Worm (Caenorhabditis elegans) whole organism, young adult: Measurements from ENCODE around the gene srxa-19.

Source experiments
- D2030.7 ChIP-seq: fragments of 200-800 bp; sonication (Bioruptor generic); IDR thresholded peaks from 2 replicates; pipeline ENCODE4 v1.3.6; 2022; ENCODE audit warnings: missing genetic modification reagents, missing genetic modification characterization, missing compliant biosample characterization
- F39B2.1 ChIP-seq: fragments of 200-800 bp; sonication (Bioruptor generic); IDR thresholded peaks from 2 replicates; pipeline ENCODE4 v1.3.6; 2022; ENCODE audit warnings: missing genetic modification reagents, missing genetic modification characterization, missing compliant biosample characterization
- F49E8.2 ChIP-seq: sonication (generic microtip); optimal IDR thresholded peaks from 3 replicates; lab custom pipeline; 2017; ENCODE audit warnings: missing genetic modification characterization, mild to moderate bottlenecking, missing compliant biosample characterization, antibody characterized with exemption, moderate library complexity; ENCODE audit not compliant: insufficient read depth
- K12H6.12 ChIP-seq: fragments of 200-800 bp; sonication (Bioruptor generic); optimal IDR thresholded peaks from 2 replicates; lab custom pipeline; 2018; ENCODE audit warnings: mild to moderate bottlenecking, missing genetic modification characterization, missing compliant biosample characterization
- Y53G8AR.9 ChIP-seq: fragments of 200-800 bp; sonication (Bioruptor generic); conservative IDR thresholded peaks from 2 replicates; pipeline ENCODE4 v1.3.6; 2022; ENCODE audit warnings: missing genetic modification reagents, missing genetic modification characterization, missing compliant biosample characterization
- ZK185.1 ChIP-seq: sonication (generic microtip); optimal IDR thresholded peaks from 2 replicates; lab custom pipeline; 2016; ENCODE audit warnings: mild to moderate bottlenecking, missing genetic modification characterization, missing compliant biosample characterization; ENCODE audit not compliant: poor library complexity, severe bottlenecking
- attf-5 ChIP-seq: fragments of 200-800 bp; sonication (Bioruptor generic); optimal IDR thresholded peaks from 2 replicates; lab custom pipeline; 2018; ENCODE audit warnings: mild to moderate bottlenecking, missing genetic modification characterization, missing compliant biosample characterization
- attf-6 ChIP-seq: fragments of 200-800 bp; sonication (Bioruptor generic); IDR thresholded peaks from 2 replicates; pipeline ENCODE4 v1.3.6; 2022; ENCODE audit warnings: missing genetic modification reagents, missing genetic modification characterization, missing compliant biosample characterization
- bed-1 ChIP-seq: fragments of 200-800 bp; sonication (Bioruptor generic); IDR thresholded peaks from 2 replicates; pipeline ENCODE4 v1.3.6; 2022; ENCODE audit warnings: missing genetic modification reagents, missing genetic modification characterization, missing compliant biosample characterization
- cebp-1 ChIP-seq, 2 experiments: fragments of 200-800 bp in 1 of 2; sonication (Bioruptor generic) in 1 of 2; sonication (generic microtip) in 1 of 2; IDR thresholded peaks in 1 of 2; optimal IDR thresholded peaks in 1 of 2; 2 replicates each; pipeline versions ENCODE4 v1.3.6 to Lab custom; 2017 to 2022; ENCODE audit warnings: missing compliant biosample characterization in 2 of 2, missing genetic modification characterization in 2 of 2, mild to moderate bottlenecking in 1 of 2, missing genetic modification reagents in 1 of 2, moderate library complexity in 1 of 2
- ceh-27 ChIP-seq: fragments of 200-800 bp; sonication (Bioruptor generic); optimal IDR thresholded peaks from 2 replicates; lab custom pipeline; 2018; ENCODE audit warnings: mild to moderate bottlenecking, missing genetic modification characterization, moderate library complexity, missing compliant biosample characterization
- ceh-40 ChIP-seq: fragments of 200-800 bp; sonication (Bioruptor generic); IDR thresholded peaks from 2 replicates; pipeline ENCODE4 v1.3.6; 2022; ENCODE audit warnings: missing genetic modification characterization, missing compliant biosample characterization
- dox-1 ChIP-seq: fragments of 200-800 bp; sonication (Bioruptor generic); IDR thresholded peaks from 2 replicates; pipeline ENCODE4 v1.3.6; 2022; ENCODE audit warnings: missing genetic modification reagents, missing genetic modification characterization, missing compliant biosample characterization
- egrh-3 ChIP-seq: fragments of 200-800 bp; sonication (Bioruptor generic); IDR thresholded peaks from 2 replicates; pipeline ENCODE4 v1.3.6; 2022; ENCODE audit warnings: missing genetic modification reagents, missing genetic modification characterization, missing compliant biosample characterization
- ekl-4 ChIP-seq: fragments of 200-800 bp; sonication (Bioruptor generic); IDR thresholded peaks from 2 replicates; pipeline ENCODE4 v1.3.6; 2022; ENCODE audit warnings: missing genetic modification reagents, missing genetic modification characterization, missing compliant biosample characterization
- hrde-1 ChIP-seq: sonication (generic microtip); optimal IDR thresholded peaks from 2 replicates; lab custom pipeline; 2016; ENCODE audit warnings: missing genetic modification characterization, mild to moderate bottlenecking, missing compliant biosample characterization, moderate library complexity, missing genotype, missing genetic modification reagents, borderline replicate concordance
- hsf-1 ChIP-seq: fragments of 200-800 bp; sonication (Bioruptor generic); IDR thresholded peaks from 2 replicates; pipeline ENCODE4 v1.3.6; 2022; ENCODE audit warnings: missing genetic modification reagents, missing genetic modification characterization, missing compliant biosample characterization
- lin-26 ChIP-seq: fragments of 200-800 bp; sonication (Bioruptor generic); IDR thresholded peaks from 2 replicates; pipeline ENCODE4 v1.3.6; 2022; ENCODE audit warnings: missing genetic modification reagents, missing genetic modification characterization, missing compliant biosample characterization
- madf-3 ChIP-seq: fragments of 200-800 bp; sonication (Bioruptor generic); IDR thresholded peaks from 2 replicates; pipeline ENCODE4 v1.3.6; 2022; ENCODE audit warnings: missing genetic modification reagents, missing genetic modification characterization, missing compliant biosample characterization
- madf-6 ChIP-seq: fragments of 200-800 bp; sonication (Bioruptor generic); IDR thresholded peaks from 2 replicates; pipeline ENCODE4 v1.3.6; 2022; ENCODE audit warnings: missing genetic modification reagents, missing genetic modification characterization, missing compliant biosample characterization
- mcd-1 ChIP-seq: fragments of 200-800 bp; sonication (Bioruptor generic); IDR thresholded peaks from 2 replicates; pipeline ENCODE4 v1.3.6; 2022; ENCODE audit warnings: missing genetic modification reagents, missing genetic modification characterization, missing compliant biosample characterization
- nfya-2 ChIP-seq: fragments of 200-800 bp; sonication (Bioruptor generic); IDR thresholded peaks from 2 replicates; pipeline ENCODE4 v1.3.6; 2022; ENCODE audit warnings: missing genetic modification reagents, missing genetic modification characterization, missing compliant biosample characterization
- pbrm-1 ChIP-seq: fragments of 200-800 bp; sonication (Bioruptor generic); IDR thresholded peaks from 2 replicates; pipeline ENCODE4 v1.3.6; 2022; ENCODE audit warnings: missing genetic modification reagents, missing genetic modification characterization, missing compliant biosample characterization
- rcor-1 ChIP-seq: fragments of 200-800 bp; sonication (Bioruptor generic); IDR thresholded peaks from 2 replicates; pipeline ENCODE4 v1.3.6; 2022; ENCODE audit warnings: missing genetic modification reagents, missing genetic modification characterization, missing compliant biosample characterization
- sea-2 ChIP-seq: fragments of 200-800 bp; sonication (Bioruptor generic); IDR thresholded peaks from 2 replicates; pipeline ENCODE4 v1.3.6; 2022; ENCODE audit warnings: missing genetic modification characterization, missing compliant biosample characterization
- snpc-4 ChIP-seq, 5 experiments: fragments of 150-350 bp in 1 of 5; sonication (generic microtip) in 4 of 5; optimal IDR thresholded peaks; 2 replicates each; lab custom pipeline; 2014 to 2018; ENCODE audit warnings: missing genetic modification characterization in 5 of 5, missing biosample characterization in 3 of 5, antibody characterized with exemption in 2 of 5, mild to moderate bottlenecking in 2 of 5, missing compliant biosample characterization in 2 of 5, missing genotype in 2 of 5, moderate library complexity in 2 of 5, missing genetic modification reagents in 1 of 5
- tlf-1 ChIP-seq: fragments of 200-800 bp; sonication (Bioruptor generic); optimal IDR thresholded peaks from 2 replicates; lab custom pipeline; 2018; ENCODE audit warnings: mild to moderate bottlenecking, missing genetic modification characterization, missing compliant biosample characterization
- ztf-28 ChIP-seq: fragments of 200-800 bp; sonication (Bioruptor generic); IDR thresholded peaks from 2 replicates; pipeline ENCODE4 v1.3.6; 2022; ENCODE audit warnings: missing genetic modification reagents, missing genetic modification characterization, missing compliant biosample characterization

srxa-19 gene

ce11 chrV:10145653-10146052, 23.1 kb upstream of the srxa-19 start, which contains the start of gene C51E3.9:
TSS of gene C51E3.9 (plus strand) at chrV:10145953.
- TF ChIP-seq rcor-1 (GFP tag; lab: Robert Waterston, UW), result no peak
- TF ChIP-seq cebp-1 (GFP tag; IDR thresholded peaks at IDR 0.05; lab: Robert Waterston, UW), result no peak
- no peak for TF ChIP-seq cebp-1 (tag; optimal IDR thresholded peaks at IDR 0.05; lab: Kevin White, UChicago)
- no peak for TF ChIP-seq hrde-1 (tag; lab: Kevin White, UChicago)
- no peak for TF ChIP-seq ZK185.1 (tag; lab: Kevin White, UChicago)
- TF ChIP-seq ztf-28 (GFP tag; lab: Robert Waterston, UW), result no peak
- no peak for TF ChIP-seq sea-2 (GFP tag; lab: Robert Waterston, UW)
- no peak for TF ChIP-seq attf-5 (GFP tag; lab: Kevin White, UChicago)
- TF ChIP-seq dox-1, result no peak
- no peak for TF ChIP-seq bed-1 (GFP tag; lab: Robert Waterston, UW)
- no peak for TF ChIP-seq K12H6.12 (tag; lab: Kevin White, UChicago)
- no peak for TF ChIP-seq tlf-1
- no peak for TF ChIP-seq ceh-40 (GFP tag; lab: Robert Waterston, UW)
- TF ChIP-seq nfya-2 (GFP tag; lab: Robert Waterston, UW), result no peak
- TF ChIP-seq ceh-27, result no peak
- no peak for TF ChIP-seq F49E8.2 (tag; lab: Kevin White, UChicago)

ce11 chrV:10138582-10138981, 16.0 kb upstream of the srxa-19 start:
- TF ChIP-seq egrh-3 (GFP tag; lab: Robert Waterston, UW), result peak; percentile 99
- 0 out of 2 replicates have a peak, but pooled peaks have one; percentile 38 for TF ChIP-seq Y53G8AR.9 (GFP tag; lab: Robert Waterston, UW)
- 0 out of 2 replicates have a peak, but pooled peaks have one; percentile 37 for TF ChIP-seq F39B2.1 (GFP tag; lab: Robert Waterston, UW)
- 0 out of 2 replicates have a peak, but pooled peaks have one; percentile 59 for TF ChIP-seq ekl-4 (GFP tag; lab: Robert Waterston, UW)
- TF ChIP-seq D2030.7 (GFP tag; lab: Robert Waterston, UW), result peak; percentile 51
- TF ChIP-seq madf-6 (GFP tag; lab: Robert Waterston, UW), result peak; percentile 55; the same call in 1 of the 2 replicates
- peak; percentile 99 for TF ChIP-seq lin-26 (GFP tag; lab: Robert Waterston, UW)
- peak; percentile 71 for TF ChIP-seq attf-6 (GFP tag; lab: Robert Waterston, UW)
- TF ChIP-seq pbrm-1 (GFP tag; lab: Robert Waterston, UW), result peak; percentile 92
- peak; percentile 41; the same call in 1 of the 2 replicates for TF ChIP-seq hsf-1 (GFP tag; lab: Robert Waterston, UW)
- peak; percentile 63 for TF ChIP-seq rcor-1 (GFP tag; lab: Robert Waterston, UW)
- 0 out of 2 replicates have a peak, but pooled peaks have one; percentile 33 for TF ChIP-seq mcd-1 (GFP tag; lab: Robert Waterston, UW)
- TF ChIP-seq madf-3 (GFP tag; lab: Robert Waterston, UW), result peak; percentile 88
- TF ChIP-seq, all 124 proteins: peak for 13; not testable (repeated sequence) for 111

- TF ChIP-seq egrh-3 (GFP tag; lab: Robert Waterston, UW), result peak; percentile 99
Observed at ce11 chrV:10136644-10137043, 14.1 kb upstream of the srxa-19 start.

ce11 chrV:10134077-10134693, 11.6 kb upstream of the srxa-19 start, which contains the start of the genes C08B6.18, wdr-20 and C08B6.8:
TSS of gene C08B6.18 (minus strand) at chrV:10134127.
TSS of gene wdr-20 (minus strand) at chrV:10134158.
TSS of gene C08B6.8 (plus strand) at chrV:10134643.
- peak; percentile 89 for TF ChIP-seq madf-3 (GFP tag; lab: Robert Waterston, UW)
- no peak for TF ChIP-seq bed-1 (GFP tag; lab: Robert Waterston, UW)
- TF ChIP-seq snpc-4 (GFP tag; optimal IDR thresholded peaks at IDR 0.05; lab: Kevin White, UChicago), result no peak
- TF ChIP-seq snpc-4 (tag; optimal IDR thresholded peaks at IDR 0.05; lab: Kevin White, UChicago), result peak in 1 of 4 experiments; percentile 35
